Worm (Caenorhabditis elegans) whole organism, young adult: Measurements from ENCODE around the gene glb-9.

Experiments
- B0261.1 ChIP-seq: sonication (generic microtip); optimal IDR thresholded peaks from 2 replicates; lab custom pipeline; 2016; ENCODE audit warnings: mild to moderate bottlenecking, missing genetic modification characterization, moderate library complexity, missing compliant biosample characterization
- D2030.7 ChIP-seq: fragments of 200-800 bp; sonication (Bioruptor generic); IDR thresholded peaks from 2 replicates; pipeline ENCODE4 v1.3.6; 2022; ENCODE audit warnings: missing genetic modification reagents, missing genetic modification characterization, missing compliant biosample characterization
- F23B12.7 ChIP-seq: sonication (generic microtip); optimal IDR thresholded peaks from 2 replicates; lab custom pipeline; 2017; ENCODE audit warnings: missing genetic modification characterization, mild to moderate bottlenecking, missing compliant biosample characterization, antibody characterized with exemption, moderate library complexity; ENCODE audit not compliant: insufficient read depth
- F33H1.4 ChIP-seq: fragments of 200-800 bp; sonication (Bioruptor generic); IDR thresholded peaks from 2 replicates; pipeline ENCODE4 v1.3.6; 2022; ENCODE audit warnings: missing genetic modification reagents, missing genetic modification characterization, missing compliant biosample characterization
- F49E8.2 ChIP-seq: sonication (generic microtip); optimal IDR thresholded peaks from 3 replicates; lab custom pipeline; 2017; ENCODE audit warnings: missing genetic modification characterization, mild to moderate bottlenecking, missing compliant biosample characterization, antibody characterized with exemption, moderate library complexity; ENCODE audit not compliant: insufficient read depth
- F52B5.7 ChIP-seq: sonication (generic microtip); optimal IDR thresholded peaks from 2 replicates; lab custom pipeline; 2016; ENCODE audit warnings: mild to moderate bottlenecking, missing genetic modification characterization, missing compliant biosample characterization
- F55B11.4 ChIP-seq: sonication (generic microtip); optimal IDR thresholded peaks from 2 replicates; lab custom pipeline; 2016; ENCODE audit warnings: missing compliant biosample characterization, missing genetic modification characterization, borderline replicate concordance; ENCODE audit not compliant: insufficient read depth
- F57A8.1 ChIP-seq: fragments of 200-800 bp; sonication (Bioruptor generic); optimal IDR thresholded peaks from 2 replicates; lab custom pipeline; 2018; ENCODE audit warnings: mild to moderate bottlenecking, missing genetic modification characterization, moderate library complexity, missing compliant biosample characterization
- K11D2.4 ChIP-seq: fragments of 200-800 bp; sonication (Bioruptor generic); IDR thresholded peaks from 2 replicates; pipeline ENCODE4 v1.3.6; 2022; ENCODE audit warnings: missing genetic modification reagents, missing genetic modification characterization, missing compliant biosample characterization
- K12H6.12 ChIP-seq: fragments of 200-800 bp; sonication (Bioruptor generic); optimal IDR thresholded peaks from 2 replicates; lab custom pipeline; 2018; ENCODE audit warnings: mild to moderate bottlenecking, missing genetic modification characterization, missing compliant biosample characterization
- T26A5.8 ChIP-seq: sonication (generic microtip); optimal IDR thresholded peaks from 2 replicates; lab custom pipeline; 2016; ENCODE audit warnings: missing genetic modification characterization, missing compliant biosample characterization
- Y56A3A.18 ChIP-seq: fragments of 200-800 bp; sonication (Bioruptor generic); IDR thresholded peaks from 2 replicates; pipeline ENCODE4 v1.3.6; 2022; ENCODE audit warnings: missing genetic modification reagents, missing genetic modification characterization, missing compliant biosample characterization
- aptf-3 ChIP-seq: fragments of 200-800 bp; sonication (Bioruptor generic); IDR thresholded peaks from 2 replicates; pipeline ENCODE4 v1.3.6; 2022; ENCODE audit warnings: missing genetic modification characterization, missing compliant biosample characterization
- attf-5 ChIP-seq: fragments of 200-800 bp; sonication (Bioruptor generic); optimal IDR thresholded peaks from 2 replicates; lab custom pipeline; 2018; ENCODE audit warnings: mild to moderate bottlenecking, missing genetic modification characterization, missing compliant biosample characterization
- cebp-2 ChIP-seq: fragments of 200-800 bp; sonication (Bioruptor generic); IDR thresholded peaks from 2 replicates; pipeline ENCODE4 v1.3.6; 2022; ENCODE audit warnings: missing genetic modification characterization, missing compliant biosample characterization
- ceh-40 ChIP-seq: fragments of 200-800 bp; sonication (Bioruptor generic); IDR thresholded peaks from 2 replicates; pipeline ENCODE4 v1.3.6; 2022; ENCODE audit warnings: missing genetic modification characterization, missing compliant biosample characterization
- ceh-58 ChIP-seq: fragments of 200-800 bp; sonication (Bioruptor generic); IDR thresholded peaks from 2 replicates; pipeline ENCODE4 v1.3.6; 2022; ENCODE audit warnings: missing genetic modification characterization, missing compliant biosample characterization
- dox-1 ChIP-seq: fragments of 200-800 bp; sonication (Bioruptor generic); IDR thresholded peaks from 2 replicates; pipeline ENCODE4 v1.3.6; 2022; ENCODE audit warnings: missing genetic modification reagents, missing genetic modification characterization, missing compliant biosample characterization
- egl-44 ChIP-seq: fragments of 200-800 bp; sonication (Bioruptor generic); IDR thresholded peaks from 2 replicates; pipeline ENCODE4 v1.3.6; 2022; ENCODE audit warnings: missing genetic modification reagents, missing genetic modification characterization, missing compliant biosample characterization
- egrh-3 ChIP-seq: fragments of 200-800 bp; sonication (Bioruptor generic); IDR thresholded peaks from 2 replicates; pipeline ENCODE4 v1.3.6; 2022; ENCODE audit warnings: missing genetic modification reagents, missing genetic modification characterization, missing compliant biosample characterization
- ekl-4 ChIP-seq: fragments of 200-800 bp; sonication (Bioruptor generic); IDR thresholded peaks from 2 replicates; pipeline ENCODE4 v1.3.6; 2022; ENCODE audit warnings: missing genetic modification reagents, missing genetic modification characterization, missing compliant biosample characterization
- fkh-3 ChIP-seq: sonication (generic microtip); optimal IDR thresholded peaks from 2 replicates; lab custom pipeline; 2016; ENCODE audit warnings: mild to moderate bottlenecking, missing genetic modification characterization, missing compliant biosample characterization
- gei-17 ChIP-seq: fragments of 200-800 bp; sonication (Bioruptor generic); optimal IDR thresholded peaks from 2 replicates; lab custom pipeline; 2018; ENCODE audit warnings: mild to moderate bottlenecking, missing genetic modification characterization, missing compliant biosample characterization
- hrde-1 ChIP-seq: sonication (generic microtip); optimal IDR thresholded peaks from 2 replicates; lab custom pipeline; 2016; ENCODE audit warnings: missing genetic modification characterization, mild to moderate bottlenecking, missing compliant biosample characterization, moderate library complexity, missing genotype, missing genetic modification reagents, borderline replicate concordance
- let-526 ChIP-seq: fragments of 200-800 bp; sonication (Bioruptor generic); IDR thresholded peaks from 2 replicates; pipeline ENCODE4 v1.3.6; 2022; ENCODE audit warnings: missing genetic modification reagents, missing genetic modification characterization, missing compliant biosample characterization
- lin-54 ChIP-seq: fragments of 200-800 bp; sonication (Bioruptor generic); optimal IDR thresholded peaks from 2 replicates; lab custom pipeline; 2018; ENCODE audit warnings: mild to moderate bottlenecking, missing genetic modification characterization, missing compliant biosample characterization
- lsl-1 ChIP-seq: fragments of 200-800 bp; sonication (Bioruptor generic); optimal IDR thresholded peaks from 2 replicates; lab custom pipeline; 2018; ENCODE audit warnings: mild to moderate bottlenecking, missing genetic modification characterization, moderate library complexity, missing compliant biosample characterization
- madf-10 ChIP-seq: sonication (generic microtip); optimal IDR thresholded peaks from 2 replicates; lab custom pipeline; 2016; ENCODE audit warnings: mild to moderate bottlenecking, missing genetic modification characterization, missing compliant biosample characterization
- madf-3 ChIP-seq: fragments of 200-800 bp; sonication (Bioruptor generic); IDR thresholded peaks from 2 replicates; pipeline ENCODE4 v1.3.6; 2022; ENCODE audit warnings: missing genetic modification reagents, missing genetic modification characterization, missing compliant biosample characterization
- madf-6 ChIP-seq: fragments of 200-800 bp; sonication (Bioruptor generic); IDR thresholded peaks from 2 replicates; pipeline ENCODE4 v1.3.6; 2022; ENCODE audit warnings: missing genetic modification reagents, missing genetic modification characterization, missing compliant biosample characterization
- nfya-1 ChIP-seq: sonication (generic microtip); optimal IDR thresholded peaks from 2 replicates; lab custom pipeline; 2017; ENCODE audit warnings: antibody characterized with exemption, missing compliant biosample characterization, missing genetic modification characterization, borderline replicate concordance; ENCODE audit not compliant: insufficient read depth
- nfyb-1 ChIP-seq: fragments of 200-800 bp; sonication (Bioruptor generic); IDR thresholded peaks from 2 replicates; pipeline ENCODE4 v1.3.6; 2022; ENCODE audit warnings: missing genetic modification reagents, missing genetic modification characterization, missing compliant biosample characterization
- nhr-27 ChIP-seq: fragments of 200-800 bp; sonication (Bioruptor generic); optimal IDR thresholded peaks from 2 replicates; lab custom pipeline; 2018; ENCODE audit warnings: mild to moderate bottlenecking, missing genetic modification characterization, moderate library complexity, missing compliant biosample characterization
- nhr-80 ChIP-seq: sonication (generic microtip); optimal IDR thresholded peaks from 2 replicates; lab custom pipeline; 2016; ENCODE audit warnings: missing genetic modification characterization, missing compliant biosample characterization
- pha-4 ChIP-seq: fragments of 150-350 bp; sonication (generic microtip); optimal IDR thresholded peaks from 2 replicates; lab custom pipeline; 2014; ENCODE audit warnings: missing biosample characterization, missing genetic modification reagents, missing genetic modification characterization
- snpc-4 ChIP-seq, 5 experiments: fragments of 150-350 bp in 1 of 5; sonication (generic microtip) in 4 of 5; optimal IDR thresholded peaks; 2 replicates each; lab custom pipeline; 2014 to 2018; ENCODE audit warnings: missing genetic modification characterization in 5 of 5, missing biosample characterization in 3 of 5, antibody characterized with exemption in 2 of 5, mild to moderate bottlenecking in 2 of 5, missing compliant biosample characterization in 2 of 5, missing genotype in 2 of 5, moderate library complexity in 2 of 5, missing genetic modification reagents in 1 of 5
- somi-1 ChIP-seq: fragments of 200-800 bp; sonication (Bioruptor generic); optimal IDR thresholded peaks from 2 replicates; lab custom pipeline; 2018; ENCODE audit warnings: mild to moderate bottlenecking, missing genetic modification characterization, missing compliant biosample characterization
- sptf-2 ChIP-seq: fragments of 200-800 bp; sonication (Bioruptor generic); optimal IDR thresholded peaks from 2 replicates; lab custom pipeline; 2018; ENCODE audit warnings: mild to moderate bottlenecking, missing genetic modification characterization, missing compliant biosample characterization
- tbx-9 ChIP-seq: sonication (generic microtip); optimal IDR thresholded peaks from 2 replicates; lab custom pipeline; 2016; ENCODE audit warnings: borderline replicate concordance, missing genetic modification characterization, inconsistent platforms, missing compliant biosample characterization
- unc-130 ChIP-seq: sonication (generic microtip); optimal IDR thresholded peaks from 2 replicates; lab custom pipeline; 2016; ENCODE audit warnings: missing genetic modification reagents, missing genetic modification characterization, missing compliant biosample characterization
- zfh-2 ChIP-seq: fragments of 200-800 bp; sonication (Bioruptor generic); conservative IDR thresholded peaks from 2 replicates; pipeline ENCODE4 v1.3.6; 2022; ENCODE audit warnings: missing genetic modification reagents, missing genetic modification characterization, missing compliant biosample characterization
- ztf-18 ChIP-seq: sonication (generic microtip); optimal IDR thresholded peaks from 2 replicates; lab custom pipeline; 2016; ENCODE audit warnings: missing genotype, mild to moderate bottlenecking, missing genetic modification characterization, missing compliant biosample characterization
- ztf-26 ChIP-seq: sonication (generic microtip); optimal IDR thresholded peaks from 2 replicates; lab custom pipeline; 2017; ENCODE audit warnings: missing genetic modification characterization, missing compliant biosample characterization

glb-9 gene

ce11 chrII:7544782-7545181 is 25.7 kb upstream of the glb-9 start:
- TF ChIP-seq unc-130 (GFP tag; lab: Kevin White, UChicago) (no peak), zfh-2 (GFP tag; lab: Robert Waterston, UW) (peak; percentile 64; the same call in 1 of the 2 replicates)

ce11 chrII:7543808-7544207 is 24.7 kb upstream of the glb-9 start, which contains the start of gene rol-8:
rol-8 (plus strand) TSS chrII:7544108.
- no peak for TF ChIP-seq ceh-40 (GFP tag; lab: Robert Waterston, UW)
- no peak for TF ChIP-seq gei-17 (GFP tag; lab: Kevin White, UChicago)
- TF ChIP-seq madf-10: no peak
- TF ChIP-seq B0261.1 (tag; lab: Kevin White, UChicago): no peak
- TF ChIP-seq cebp-2: no peak
- no peak for TF ChIP-seq T26A5.8 (tag; lab: Kevin White, UChicago)
- TF ChIP-seq snpc-4 (GFP tag; optimal IDR thresholded peaks at IDR 0.05; lab: Kevin White, UChicago): no peak
- TF ChIP-seq snpc-4 (tag; optimal IDR thresholded peaks at IDR 0.05; lab: Kevin White, UChicago): no peak
- no peak for TF ChIP-seq F23B12.7
- no peak for TF ChIP-seq let-526 (GFP tag; lab: Robert Waterston, UW)
- TF ChIP-seq F33H1.4: no peak
- TF ChIP-seq somi-1 (GFP tag; lab: Kevin White, UChicago): no peak
- TF ChIP-seq hrde-1: no peak
- TF ChIP-seq F55B11.4: no peak
- no peak for TF ChIP-seq madf-3 (GFP tag; lab: Robert Waterston, UW)
- TF ChIP-seq K12H6.12: no peak

DNA sequence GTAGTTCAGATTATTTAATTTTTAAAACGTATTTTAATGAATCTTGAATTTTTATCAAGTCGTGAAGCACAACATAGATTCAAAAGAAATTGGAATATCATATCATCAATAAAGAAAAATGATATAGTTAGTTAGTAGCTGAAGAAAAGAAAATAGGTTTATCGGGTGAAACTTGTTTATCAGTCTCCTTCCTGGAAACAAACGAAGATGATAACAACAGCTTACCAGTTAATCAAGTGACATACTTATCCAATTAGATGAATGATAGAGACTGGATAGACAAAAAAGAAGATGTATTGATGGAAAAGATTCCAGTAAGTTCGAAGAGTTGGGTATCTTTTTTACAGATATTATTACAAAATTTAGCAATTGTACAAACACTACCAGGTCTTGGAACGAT is 23.8 kb upstream of the glb-9 start:
- TF ChIP-seq nfya-1 (tag; lab: Kevin White, UChicago): no peak
- no peak for TF ChIP-seq ztf-18
- no peak for TF ChIP-seq nhr-80 (tag; lab: Kevin White, UChicago)
- TF ChIP-seq egl-44 (GFP tag; lab: Robert Waterston, UW): no peak
- TF ChIP-seq ztf-26 (tag; lab: Kevin White, UChicago): no peak
- TF ChIP-seq K11D2.4 (GFP tag; lab: Robert Waterston, UW): no peak
- TF ChIP-seq F52B5.7 (tag; lab: Kevin White, UChicago): no peak
- TF ChIP-seq madf-6 (GFP tag; lab: Robert Waterston, UW): no peak

- no peak for TF ChIP-seq egl-44 (GFP tag; lab: Robert Waterston, UW)
- TF ChIP-seq sptf-2: no peak
- TF ChIP-seq egrh-3: no peak
- TF ChIP-seq F49E8.2 (tag; lab: Kevin White, UChicago): no peak
- TF ChIP-seq lin-54 (GFP tag; lab: Kevin White, UChicago): peak; percentile 36
- TF ChIP-seq aptf-3: no peak
- TF ChIP-seq dox-1 (GFP tag; lab: Robert Waterston, UW): peak; percentile 42; the same call in 1 of the 2 replicates
- TF ChIP-seq madf-6 (GFP tag; lab: Robert Waterston, UW): no peak
- no peak for TF ChIP-seq Y56A3A.18 (GFP tag; lab: Robert Waterston, UW)
- no peak for TF ChIP-seq tbx-9
- no peak for TF ChIP-seq nfyb-1 (GFP tag; lab: Robert Waterston, UW)
- no peak for TF ChIP-seq ekl-4 (GFP tag; lab: Robert Waterston, UW)
- TF ChIP-seq F57A8.1 (GFP tag; lab: Kevin White, UChicago): no peak
- no peak for TF ChIP-seq zfh-2 (GFP tag; lab: Robert Waterston, UW)
- TF ChIP-seq lsl-1 (GFP tag; lab: Kevin White, UChicago): peak; percentile 49
- peak; percentile 35 for TF ChIP-seq nhr-80 (tag; lab: Kevin White, UChicago)
- no peak for TF ChIP-seq nhr-27 (tag; lab: Kevin White, UChicago)
- no peak for TF ChIP-seq fkh-3
- TF ChIP-seq F52B5.7 (tag; lab: Kevin White, UChicago): no peak
- no peak for TF ChIP-seq ceh-58 (GFP tag; lab: Robert Waterston, UW)
- TF ChIP-seq D2030.7 (GFP tag; lab: Robert Waterston, UW): no peak
- no peak for TF ChIP-seq unc-130 (GFP tag; lab: Kevin White, UChicago)
- TF ChIP-seq pha-4 (tag; lab: Kevin White, UChicago): no peak
- TF ChIP-seq attf-5: peak; percentile 57
Observed at ce11 chrII:7537603-7538230, 18.6 kb upstream of the glb-9 start, which contains the start of gene nfi-1. nfi-1 (plus strand) TSS chrII:7538180.
